Worm (Caenorhabditis elegans): ENCODE data around the gene Y57G11C.1130.

ce11 chrIV:14822267-14822666 lies 40.0 kb downstream of the Y57G11C.1130 start:
- TF ChIP-seq unc-62 (GFP tag; optimal IDR thresholded peaks at IDR 0.05) (no peak), lin-13 (GFP tag; optimal IDR thresholded peaks at IDR 0.05) (peak; percentile 26), mab-5 (tag; optimal IDR thresholded peaks at IDR 0.05) (no peak), lin-39 (tag; optimal IDR thresholded peaks at IDR 0.05) (no peak), nhr-23 (tag; optimal IDR thresholded peaks at IDR 0.05) (no peak), lsy-2 (tag; optimal IDR thresholded peaks at IDR 0.05) (peak in 1 of 2 experiments; percentile 48), zag-1 (tag; optimal IDR thresholded peaks at IDR 0.05) (no peak), sem-4 (tag; optimal IDR thresholded peaks at IDR 0.05) (no peak), unc-55 (GFP tag; optimal IDR thresholded peaks at IDR 0.05) (no peak), blmp-1 (tag; optimal IDR thresholded peaks at IDR 0.05; ENCODE audit: insufficient read depth) (no peak), F13H6.1 (tag; optimal IDR thresholded peaks at IDR 0.05) (no peak)

Data from whole organism, L2 larva.